Worm (Caenorhabditis elegans) whole organism, early embryonic: Measurements from ENCODE around the gene hpr-9.

Experiments
- B0310.2 ChIP-seq: sonication (generic microtip); optimal IDR thresholded peaks from 2 replicates; lab custom pipeline; 2016; ENCODE audit warnings: mild to moderate bottlenecking, missing genetic modification characterization, missing compliant biosample characterization
- F13C5.2 ChIP-seq: sonication (generic microtip); optimal IDR thresholded peaks from 2 replicates; lab custom pipeline; 2017; ENCODE audit warnings: mild to moderate bottlenecking, missing genetic modification characterization, inconsistent platforms, missing compliant biosample characterization
- aly-1 ChIP-seq: sonication (generic microtip); optimal IDR thresholded peaks from 2 replicates; lab custom pipeline; 2016; ENCODE audit warnings: missing genetic modification characterization, missing compliant biosample characterization
- ama-1 ChIP-seq: fragments of 150-350 bp; optimal IDR thresholded peaks from 2 replicates; lab custom pipeline; 2014
- ceh-13 ChIP-seq: fragments of 200-800 bp; sonication (Bioruptor generic); optimal IDR thresholded peaks from 2 replicates; lab custom pipeline; 2018; ENCODE audit warnings: mild to moderate bottlenecking, missing genetic modification characterization, missing compliant biosample characterization
- ceh-36 ChIP-seq: sonication (generic microtip); optimal IDR thresholded peaks from 2 replicates; lab custom pipeline; 2016; ENCODE audit warnings: missing genetic modification characterization, inconsistent platforms, missing compliant biosample characterization
- ets-7 ChIP-seq: sonication (generic microtip); optimal IDR thresholded peaks from 2 replicates; lab custom pipeline; 2016; ENCODE audit warnings: missing genotype, missing genetic modification characterization, missing compliant biosample characterization
- flt-1 ChIP-seq: fragments of 200-800 bp; sonication (Bioruptor generic); IDR thresholded peaks from 2 replicates; pipeline ENCODE4 v1.3.6; 2022; ENCODE audit warnings: missing genetic modification characterization, missing compliant biosample characterization
- hmbx-1 ChIP-seq: sonication (generic microtip); optimal IDR thresholded peaks from 2 replicates; lab custom pipeline; 2016; ENCODE audit warnings: mild to moderate bottlenecking, missing genetic modification characterization, missing compliant biosample characterization
- hmg-4 ChIP-seq: fragments of 200-800 bp; sonication (Bioruptor generic); optimal IDR thresholded peaks from 2 replicates; lab custom pipeline; 2018; ENCODE audit warnings: mild to moderate bottlenecking, missing genetic modification characterization, missing compliant biosample characterization
- hnd-1 ChIP-seq: sonication (generic microtip); optimal IDR thresholded peaks from 2 replicates; lab custom pipeline; 2016; ENCODE audit warnings: missing genetic modification characterization, missing compliant biosample characterization
- pes-1 ChIP-seq: fragments of 200-800 bp; sonication (Bioruptor generic); IDR thresholded peaks from 2 replicates; pipeline ENCODE4 v1.3.6; 2022; ENCODE audit warnings: missing genetic modification reagents, missing genetic modification characterization, missing compliant biosample characterization
- scrt-1 ChIP-seq: fragments of 200-800 bp; sonication (Bioruptor generic); IDR thresholded peaks from 2 replicates; pipeline ENCODE4 v1.3.6; 2022; ENCODE audit warnings: missing genetic modification characterization, missing compliant biosample characterization
- sea-1 ChIP-seq: fragments of 200-800 bp; sonication (Bioruptor generic); conservative IDR thresholded peaks from 2 replicates; pipeline ENCODE4 v1.3.6; 2022; ENCODE audit warnings: missing genetic modification characterization, missing compliant biosample characterization
- tbx-11 ChIP-seq: fragments of 200-800 bp; sonication (Bioruptor generic); IDR thresholded peaks from 2 replicates; pipeline ENCODE4 v1.3.6; 2022; ENCODE audit warnings: missing genetic modification characterization, missing compliant biosample characterization
- tbx-37 ChIP-seq: fragments of 200-800 bp; sonication (Bioruptor generic); conservative IDR thresholded peaks from 2 replicates; pipeline ENCODE4 v1.3.6; 2022; ENCODE audit warnings: missing genetic modification reagents, missing genetic modification characterization, missing compliant biosample characterization
- tra-4 ChIP-seq: sonication (generic microtip); optimal IDR thresholded peaks from 2 replicates; lab custom pipeline; 2017; ENCODE audit warnings: missing genetic modification characterization, missing compliant biosample characterization

hpr-9 gene

DNA sequence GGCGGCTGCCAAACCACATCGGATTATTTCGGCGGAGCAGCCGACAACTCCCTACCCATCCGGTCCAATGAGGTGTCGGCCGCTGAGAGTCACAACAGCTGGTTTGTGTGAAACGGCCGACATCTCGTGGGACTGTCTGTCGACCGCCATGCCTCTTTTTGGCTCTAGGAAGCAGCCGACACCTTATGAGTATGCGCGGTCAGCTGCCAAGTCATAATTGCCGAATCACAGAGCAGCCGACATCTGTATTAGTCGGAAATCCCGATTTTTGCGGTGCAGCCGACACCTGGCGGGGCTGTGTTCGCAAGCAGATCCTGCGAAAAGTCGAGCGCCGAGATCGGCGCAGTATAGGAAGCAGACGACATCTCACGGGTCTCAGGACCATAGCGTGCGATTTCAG lies 29.3 kb upstream of the hpr-9 start:
- TF ChIP-seq hmbx-1 (tag; lab: Kevin White, UChicago) (no peak), ceh-13 (GFP tag; lab: Kevin White, UChicago) (no peak), scrt-1 (GFP tag; lab: Robert Waterston, UW) (no peak)

DNA sequence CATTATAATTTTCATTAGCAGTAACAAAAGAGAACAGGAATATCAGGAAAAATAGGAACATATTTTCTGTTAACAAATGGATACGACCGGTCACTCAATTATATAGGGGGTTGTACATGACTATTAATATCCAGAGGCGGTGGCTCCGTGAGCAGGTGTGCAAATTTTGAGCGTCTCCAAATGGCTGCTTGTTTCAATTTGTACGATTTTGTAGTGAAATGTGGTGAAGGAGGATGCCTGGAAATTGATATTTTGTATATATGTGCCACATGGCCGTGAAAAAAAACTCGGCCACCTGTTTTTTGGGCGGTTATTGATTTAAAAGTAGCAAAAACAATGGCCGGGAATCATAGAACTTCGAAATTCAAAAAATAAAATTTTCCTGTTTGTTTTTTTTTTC lies 28.6 kb upstream of the hpr-9 start, which contains the start of gene Y45F3A.8:
Y45F3A.8 (minus strand) TSS at position 101 of the 400 bp plus-strand sequence.
- no peak for TF ChIP-seq tra-4 (tag; lab: Kevin White, UChicago)
- TF ChIP-seq ceh-13 (GFP tag; lab: Kevin White, UChicago) = no peak
- TF ChIP-seq ama-1 (lab: Kevin White, UChicago) = no peak
- TF ChIP-seq ets-7 (tag; lab: Kevin White, UChicago) = no peak
- TF ChIP-seq B0310.2 (tag; lab: Kevin White, UChicago) = no peak
- no peak for TF ChIP-seq ceh-36 (tag; lab: Kevin White, UChicago)
- TF ChIP-seq aly-1 = no peak
- TF ChIP-seq pes-1 = no peak

DNA sequence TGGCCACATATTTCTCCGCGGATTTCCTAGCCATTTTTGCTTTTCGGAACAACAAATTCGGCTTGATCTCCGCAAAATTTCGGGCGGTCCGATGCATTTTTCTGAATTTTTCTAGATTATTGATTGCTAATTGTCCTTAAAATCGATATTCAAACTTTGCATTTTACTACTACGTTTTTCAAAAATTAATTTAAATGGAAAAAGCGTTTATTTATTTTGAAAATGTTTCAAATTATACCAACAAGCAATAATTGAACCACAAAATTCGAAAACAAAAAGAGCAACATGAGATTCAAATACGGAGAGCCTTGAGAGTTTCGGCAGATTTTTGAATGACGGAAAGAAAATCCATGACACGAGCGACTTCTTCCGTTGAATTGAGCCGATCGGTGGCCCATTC lies 26.3 kb upstream of the hpr-9 start, which contains the start of gene Y45F3A.9:
Y45F3A.9 (minus strand) TSS at position 101 of the 400 bp plus-strand sequence.
- TF ChIP-seq ama-1 (lab: Kevin White, UChicago) (no peak), F13C5.2 (tag; lab: Kevin White, UChicago) (no peak), tbx-37 (GFP tag; lab: Robert Waterston, UW) (no peak), ets-7 (tag; lab: Kevin White, UChicago) (no peak), hmbx-1 (tag; lab: Kevin White, UChicago) (no peak), aly-1 (no peak), flt-1 (GFP tag; lab: Robert Waterston, UW) (no peak), tra-4 (tag; lab: Kevin White, UChicago) (no peak), ceh-13 (GFP tag; lab: Kevin White, UChicago) (no peak), tbx-11 (no peak), ceh-36 (tag; lab: Kevin White, UChicago) (no peak), B0310.2 (tag; lab: Kevin White, UChicago) (no peak), pes-1 (no peak), hmg-4 (GFP tag; lab: Kevin White, UChicago) (no peak), scrt-1 (GFP tag; lab: Robert Waterston, UW) (no peak), hnd-1 (tag; lab: Kevin White, UChicago) (no peak), sea-1 (GFP tag; lab: Robert Waterston, UW) (no peak)

DNA sequence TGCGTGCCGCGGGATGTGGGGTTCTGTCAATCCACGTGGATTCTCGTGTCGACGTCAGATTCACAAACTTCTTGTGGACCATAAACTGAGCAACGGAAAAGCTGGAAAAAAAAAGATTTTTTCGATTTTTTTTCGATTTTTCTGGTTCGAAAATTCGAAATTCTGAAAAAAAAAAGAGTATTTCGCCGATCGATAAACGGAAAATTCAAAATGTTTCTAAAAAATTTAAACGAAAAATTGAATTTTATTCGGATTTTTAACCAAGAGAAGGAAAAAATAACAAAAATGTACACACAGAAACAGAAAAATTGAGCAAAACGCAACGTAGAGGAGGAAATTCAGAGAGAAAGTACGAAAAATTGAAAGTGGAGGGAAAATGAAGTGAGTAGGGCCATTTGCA lies 25.0 kb upstream of the hpr-9 start, which contains the start of gene Y39A1A.3:
Y39A1A.3 (minus strand) TSS at position 101 of the 400 bp plus-strand sequence.
- TF ChIP-seq sea-1 (GFP tag; lab: Robert Waterston, UW) (no peak), ets-7 (tag; lab: Kevin White, UChicago) (no peak), tbx-37 (GFP tag; lab: Robert Waterston, UW) (no peak), ceh-13 (GFP tag; lab: Kevin White, UChicago) (no peak), aly-1 (no peak), hmg-4 (GFP tag; lab: Kevin White, UChicago) (no peak), ama-1 (lab: Kevin White, UChicago) (no peak), tbx-11 (no peak), ceh-36 (tag; lab: Kevin White, UChicago) (no peak), flt-1 (GFP tag; lab: Robert Waterston, UW) (no peak), F13C5.2 (tag; lab: Kevin White, UChicago) (no peak), scrt-1 (GFP tag; lab: Robert Waterston, UW) (no peak), tra-4 (tag; lab: Kevin White, UChicago) (no peak)

DNA sequence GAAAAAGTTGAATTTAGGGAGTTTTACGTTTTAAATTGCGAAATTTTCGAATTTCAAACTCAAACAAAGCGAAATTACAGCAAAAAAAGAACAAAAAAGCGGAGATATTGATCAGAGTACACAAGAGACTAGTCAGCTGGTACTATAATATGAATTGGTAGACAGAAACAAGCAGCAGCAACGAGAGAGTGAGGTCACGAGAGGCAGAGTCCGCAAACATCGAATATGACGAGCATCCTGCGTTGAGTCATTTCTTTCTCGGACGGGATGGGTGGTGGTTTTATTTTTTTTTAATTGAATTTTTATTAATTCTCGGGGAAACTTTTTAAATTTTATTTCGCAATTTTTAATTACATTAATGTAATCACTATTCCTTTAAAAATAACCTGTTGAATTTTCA lies 21.7 kb upstream of the hpr-9 start:
- TF ChIP-seq flt-1 (GFP tag; lab: Robert Waterston, UW) (no peak), F13C5.2 (tag; lab: Kevin White, UChicago) (peak; percentile 58)

DNA sequence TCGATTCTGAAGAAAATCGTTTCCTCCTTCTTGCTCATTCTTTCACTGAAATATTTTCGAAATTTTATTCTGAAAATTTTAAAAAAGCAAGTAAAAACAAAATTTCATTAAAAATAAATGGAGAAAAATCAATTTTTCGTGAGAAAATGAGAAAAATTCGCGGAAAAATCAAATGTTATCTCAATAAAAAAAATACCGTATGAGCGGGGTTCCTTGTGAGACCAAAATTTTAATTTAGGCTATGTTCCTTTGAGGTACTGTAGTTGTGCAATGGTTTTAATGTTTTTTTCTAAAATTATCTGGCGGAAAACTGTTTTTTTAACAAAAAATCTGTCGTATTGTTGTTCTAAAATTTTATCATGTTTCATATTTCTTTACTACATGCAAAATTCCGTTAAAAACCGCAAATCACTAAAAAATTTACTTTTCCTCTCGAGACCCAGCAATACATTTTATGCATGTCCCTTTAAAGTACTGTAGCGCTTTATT lies 21.2 kb upstream of the hpr-9 start, which contains the start of gene epg-6:
epg-6 (minus strand) TSS at position 51 of the 489 bp plus-strand sequence.
- TF ChIP-seq flt-1 (GFP tag; lab: Robert Waterston, UW) (no peak), aly-1 (no peak), tbx-37 (GFP tag; lab: Robert Waterston, UW) (no peak), hmbx-1 (tag; lab: Kevin White, UChicago) (no peak), ets-7 (tag; lab: Kevin White, UChicago) (no peak), B0310.2 (tag; lab: Kevin White, UChicago) (no peak), hnd-1 (tag; lab: Kevin White, UChicago) (no peak), F13C5.2 (tag; lab: Kevin White, UChicago) (no peak), pes-1 (no peak), hmg-4 (GFP tag; lab: Kevin White, UChicago) (no peak), ceh-13 (GFP tag; lab: Kevin White, UChicago) (no peak), tbx-11 (no peak), ama-1 (lab: Kevin White, UChicago) (no peak), sea-1 (GFP tag; lab: Robert Waterston, UW) (no peak)

DNA sequence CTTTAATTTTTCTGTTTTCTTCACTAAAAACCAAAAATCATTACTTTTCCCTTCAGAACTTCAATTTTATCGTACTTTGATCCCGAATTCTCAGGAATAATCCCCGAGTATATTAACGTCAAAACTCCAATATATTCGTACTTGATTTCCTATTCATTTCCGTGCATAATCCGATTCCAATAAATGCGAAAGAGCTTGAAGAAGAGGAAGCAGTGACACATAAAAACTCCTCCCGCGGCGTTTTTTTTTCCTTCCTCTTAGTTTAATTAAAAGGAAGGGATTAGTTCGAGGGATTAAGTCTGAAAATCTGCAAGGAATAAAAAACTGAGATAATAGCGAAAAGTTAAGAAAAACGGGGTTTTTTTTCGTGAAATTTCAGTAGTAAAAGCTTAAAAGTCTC lies 20.5 kb upstream of the hpr-9 start:
- TF ChIP-seq ceh-36 (tag; lab: Kevin White, UChicago) (peak; percentile 59), hnd-1 (tag; lab: Kevin White, UChicago) (no peak), F13C5.2 (tag; lab: Kevin White, UChicago) (no peak), B0310.2 (tag; lab: Kevin White, UChicago) (no peak), hmbx-1 (tag; lab: Kevin White, UChicago) (no peak), hmg-4 (GFP tag; lab: Kevin White, UChicago) (no peak), ceh-13 (GFP tag; lab: Kevin White, UChicago) (no peak)
